Fruit fly (Drosophila melanogaster) whole organism, embryonic: Measurements from ENCODE around the gene Rpn11.
A peak's percentile ranks its signal among the peaks of the same experiment; 100 is the strongest.

Source experiments
- B-H2 ChIP-seq: fragments of 200-800 bp; sonication (Bioruptor generic); optimal IDR thresholded peaks from 2 replicates; lab custom pipeline; 2018; ENCODE audit warnings: missing biosample characterization, mild to moderate bottlenecking, missing genetic modification characterization
- CG10147 ChIP-seq: fragments of 200-800 bp; sonication (Bioruptor generic); optimal IDR thresholded peaks from 2 replicates; lab custom pipeline; 2019; ENCODE audit warnings: missing biosample characterization, mild to moderate bottlenecking, missing genetic modification characterization, moderate library complexity
- CG10267 ChIP-seq: fragments of 200-800 bp; sonication (Bioruptor generic); optimal IDR thresholded peaks from 2 replicates; lab custom pipeline; 2018; ENCODE audit warnings: missing biosample characterization, mild to moderate bottlenecking, missing genetic modification characterization, moderate library complexity
- CG11456 ChIP-seq: fragments of 200-800 bp; sonication (Bioruptor generic); IDR thresholded peaks from 3 replicates; pipeline ENCODE4 v1.3.6; 2022; ENCODE audit warnings: missing biosample characterization, missing genetic modification characterization
- CG11560 ChIP-seq: fragments of 200-800 bp; sonication (Bioruptor generic); IDR thresholded peaks from 3 replicates; pipeline ENCODE4 v1.3.6; 2022; ENCODE audit warnings: missing biosample characterization, missing genetic modification characterization
- CG12391 ChIP-seq: fragments of 200-800 bp; sonication (Bioruptor generic); optimal IDR thresholded peaks from 3 replicates; lab custom pipeline; 2018; ENCODE audit warnings: missing biosample characterization, mild to moderate bottlenecking, missing genetic modification characterization, moderate library complexity
- CG12769 ChIP-seq: fragments of 200-800 bp; sonication (Bioruptor generic); optimal IDR thresholded peaks from 2 replicates; lab custom pipeline; 2019; ENCODE audit warnings: missing biosample characterization, mild to moderate bottlenecking, missing genetic modification characterization, moderate library complexity
- CG13424 ChIP-seq: fragments of 200-800 bp; sonication (Bioruptor generic); optimal IDR thresholded peaks from 2 replicates; lab custom pipeline; 2019; ENCODE audit warnings: missing biosample characterization, mild to moderate bottlenecking, missing genetic modification characterization, moderate library complexity
- CG1602 ChIP-seq: fragments of 200-800 bp; sonication (Bioruptor generic); optimal IDR thresholded peaks from 3 replicates; lab custom pipeline; 2016; ENCODE audit warnings: missing biosample characterization, missing genetic modification characterization
- CG17186 ChIP-seq: fragments of 200-800 bp; sonication (Bioruptor generic); optimal IDR thresholded peaks from 3 replicates; lab custom pipeline; 2017; ENCODE audit warnings: missing biosample characterization, missing genetic modification reagents, missing genetic modification characterization
- CG17359 ChIP-seq: fragments of 200-800 bp; sonication (Bioruptor generic); optimal IDR thresholded peaks from 3 replicates; lab custom pipeline; 2018; ENCODE audit warnings: missing biosample characterization, mild to moderate bottlenecking, missing genetic modification characterization, moderate library complexity
- CG31365 ChIP-seq: fragments of 200-800 bp; sonication (Bioruptor generic); optimal IDR thresholded peaks from 2 replicates; lab custom pipeline; 2018; ENCODE audit warnings: missing biosample characterization, mild to moderate bottlenecking, missing genetic modification characterization
- CG34224 ChIP-seq: fragments of 200-800 bp; sonication (Bioruptor generic); IDR thresholded peaks from 3 replicates; pipeline ENCODE4 v1.3.6; 2022; ENCODE audit warnings: missing biosample characterization, missing genetic modification characterization; ENCODE audit not compliant: partially characterized antibody
- CG4820 ChIP-seq: fragments of 200-800 bp; sonication (Bioruptor generic); optimal IDR thresholded peaks from 3 replicates; lab custom pipeline; 2016; ENCODE audit warnings: missing biosample characterization, missing genetic modification characterization
- CG7963 ChIP-seq: fragments of 200-800 bp; sonication (Bioruptor generic); IDR thresholded peaks from 3 replicates; pipeline ENCODE4 v1.3.6; 2022; ENCODE audit warnings: missing biosample characterization, missing genetic modification characterization; ENCODE audit not compliant: partially characterized antibody
- CG9932 ChIP-seq: fragments of 200-800 bp; sonication (Bioruptor generic); IDR thresholded peaks from 2 replicates; pipeline ENCODE4 v1.3.6; 2022; ENCODE audit warnings: missing biosample characterization, missing genetic modification characterization
- CoRest ChIP-seq: fragments of 200-800 bp; sonication (Bioruptor generic); optimal IDR thresholded peaks from 3 replicates; lab custom pipeline; 2018; ENCODE audit warnings: missing biosample characterization, mild to moderate bottlenecking, missing genetic modification characterization, moderate library complexity
- Dad ChIP-seq: fragments of 200-800 bp; sonication (Bioruptor generic); optimal IDR thresholded peaks from 3 replicates; lab custom pipeline; 2016; ENCODE audit warnings: missing biosample characterization, missing genetic modification characterization
- Dbx ChIP-seq: fragments of 200-800 bp; sonication (Bioruptor generic); IDR thresholded peaks from 3 replicates; pipeline ENCODE4 v1.3.6; 2022; ENCODE audit warnings: missing biosample characterization, missing genetic modification characterization
- Drgx ChIP-seq: fragments of 200-800 bp; sonication (Bioruptor generic); IDR thresholded peaks from 2 replicates; pipeline ENCODE4 v1.3.6; 2022; ENCODE audit warnings: missing biosample characterization, missing genetic modification characterization
- HHEX ChIP-seq: fragments of 200-800 bp; sonication (Bioruptor generic); optimal IDR thresholded peaks from 3 replicates; lab custom pipeline; 2017; ENCODE audit warnings: missing biosample characterization, mild to moderate bottlenecking, missing genetic modification characterization, missing genetic modification reagents
- Hand ChIP-seq: fragments of 200-800 bp; sonication (Bioruptor generic); optimal IDR thresholded peaks from 2 replicates; lab custom pipeline; 2017; ENCODE audit warnings: mild to moderate bottlenecking, missing biosample characterization, missing genetic modification reagents, missing genetic modification characterization
- Hr3 ChIP-seq: fragments of 200-800 bp; sonication (Bioruptor generic); optimal IDR thresholded peaks from 3 replicates; lab custom pipeline; 2016; ENCODE audit warnings: missing biosample characterization, missing genetic modification characterization
- Myb ChIP-seq: fragments of 200-800 bp; sonication (Bioruptor generic); optimal IDR thresholded peaks from 2 replicates; lab custom pipeline; 2016; ENCODE audit warnings: missing biosample characterization, missing genetic modification characterization
- NC2β ChIP-seq: fragments of 200-800 bp; sonication (Bioruptor generic); optimal IDR thresholded peaks from 2 replicates; lab custom pipeline; 2016; ENCODE audit warnings: missing biosample characterization, missing genetic modification characterization
- Sin3A ChIP-seq: fragments of >200 bp; optimal IDR thresholded peaks from 2 replicates; lab custom pipeline; 2018
- bbx ChIP-seq: fragments of 200-800 bp; sonication (Bioruptor generic); IDR thresholded peaks from 2 replicates; pipeline ENCODE4 v1.3.6; 2022; ENCODE audit warnings: missing biosample characterization, missing genetic modification characterization; ENCODE audit not compliant: partially characterized antibody
- ci ChIP-seq: fragments of 200-800 bp; sonication (Bioruptor generic); IDR thresholded peaks from 3 replicates; pipeline ENCODE4 v1.3.6; 2022; ENCODE audit warnings: missing biosample characterization, missing genetic modification characterization
- crol ChIP-seq: fragments of 200-800 bp; sonication (Bioruptor generic); IDR thresholded peaks from 2 replicates; pipeline ENCODE4 v1.3.6; 2022; ENCODE audit warnings: missing biosample characterization, missing genetic modification characterization
- dm ChIP-seq: fragments of 200-800 bp; sonication (Bioruptor generic); optimal IDR thresholded peaks from 3 replicates; lab custom pipeline; 2016; ENCODE audit warnings: missing biosample characterization, missing genetic modification characterization
- dmrt11E ChIP-seq: fragments of 200-800 bp; sonication (Bioruptor generic); optimal IDR thresholded peaks from 3 replicates; lab custom pipeline; 2018; ENCODE audit warnings: missing biosample characterization, mild to moderate bottlenecking, missing genetic modification characterization, moderate library complexity
- ftz-f1 ChIP-seq: fragments of 200-800 bp; sonication (Bioruptor generic); optimal IDR thresholded peaks from 2 replicates; lab custom pipeline; 2016; ENCODE audit warnings: missing biosample characterization, missing genetic modification characterization
- gfzf ChIP-seq: fragments of 200-800 bp; sonication (Bioruptor generic); optimal IDR thresholded peaks from 2 replicates; lab custom pipeline; 2016; ENCODE audit warnings: missing biosample characterization, mild to moderate bottlenecking, missing genetic modification characterization, moderate library complexity
- grau ChIP-seq: fragments of 200-800 bp; optimal IDR thresholded peaks from 3 replicates; lab custom pipeline; 2019; ENCODE audit warnings: missing biosample characterization, mild to moderate bottlenecking, missing genetic modification characterization, moderate library complexity
- hbn ChIP-seq: fragments of 200-800 bp; sonication (Bioruptor generic); IDR thresholded peaks from 2 replicates; pipeline ENCODE4 v1.3.6; 2022; ENCODE audit warnings: missing biosample characterization, missing genetic modification characterization; ENCODE audit not compliant: partially characterized antibody
- jumu ChIP-seq: fragments of 200-800 bp; sonication (Bioruptor generic); optimal IDR thresholded peaks from 3 replicates; lab custom pipeline; 2016; ENCODE audit warnings: missing biosample characterization, missing genetic modification characterization
- lilli ChIP-seq: fragments of 200-800 bp; sonication (Bioruptor generic); optimal IDR thresholded peaks from 3 replicates; lab custom pipeline; 2016; ENCODE audit warnings: missing biosample characterization, missing genetic modification characterization
- mld ChIP-seq: fragments of 200-800 bp; sonication (Bioruptor generic); IDR thresholded peaks from 3 replicates; pipeline ENCODE4 v1.3.6; 2022; ENCODE audit warnings: missing biosample characterization, missing genetic modification characterization; ENCODE audit not compliant: partially characterized antibody
- nom ChIP-seq: fragments of 200-800 bp; sonication (Bioruptor generic); optimal IDR thresholded peaks from 2 replicates; lab custom pipeline; 2017; ENCODE audit warnings: missing biosample characterization, missing genetic modification characterization, mild to moderate bottlenecking, moderate library complexity, missing genetic modification reagents
- pan ChIP-seq, 4 experiments: fragments of >200 bp in 3 of 4; fragments of 200-800 bp in 1 of 4; sonication (Bioruptor generic) in 1 of 4; optimal IDR thresholded peaks in 3 of 4; IDR thresholded peaks in 1 of 4; 2 replicates each; pipeline versions ENCODE4 v1.3.6 to Lab custom; 2017 to 2022; ENCODE audit warnings: missing biosample characterization in 2 of 4, missing genetic modification characterization in 2 of 4, mixed read lengths in 1 of 4
- pho ChIP-seq: fragments of 200-800 bp; sonication (Bioruptor generic); optimal IDR thresholded peaks from 2 replicates; lab custom pipeline; 2016; ENCODE audit warnings: missing biosample characterization, missing genetic modification characterization
- repo ChIP-seq: fragments of 200-800 bp; sonication (Bioruptor generic); optimal IDR thresholded peaks from 2 replicates; lab custom pipeline; 2016; ENCODE audit warnings: missing biosample characterization, missing genetic modification characterization
- sens ChIP-seq: fragments of 200-800 bp; sonication (Bioruptor generic); peaks from one replicate; lab custom pipeline; 2016; ENCODE audit warnings: missing biosample characterization, missing genetic modification characterization
- shn ChIP-seq: fragments of 200-800 bp; sonication (Bioruptor generic); optimal IDR thresholded peaks from 3 replicates; lab custom pipeline; 2016; ENCODE audit warnings: missing biosample characterization, missing genetic modification characterization
- sna ChIP-seq: fragments of 200-800 bp; sonication (Bioruptor generic); IDR thresholded peaks from 2 replicates; pipeline ENCODE4 v1.3.6; 2022; ENCODE audit warnings: missing biosample characterization, missing genetic modification characterization; ENCODE audit not compliant: partially characterized antibody
- sug ChIP-seq: fragments of 200-800 bp; optimal IDR thresholded peaks from 2 replicates; lab custom pipeline; 2019; ENCODE audit warnings: missing biosample characterization, mild to moderate bottlenecking, missing genetic modification characterization, moderate library complexity
- tna ChIP-seq: fragments of 200-800 bp; sonication (Bioruptor generic); IDR thresholded peaks from 2 replicates; pipeline ENCODE4 v1.3.6; 2022; ENCODE audit warnings: missing biosample characterization, missing genetic modification characterization; ENCODE audit not compliant: partially characterized antibody
- trem ChIP-seq: fragments of 200-800 bp; optimal IDR thresholded peaks from 3 replicates; lab custom pipeline; 2019; ENCODE audit warnings: missing biosample characterization, mild to moderate bottlenecking, missing genetic modification characterization, moderate library complexity
- vvl ChIP-seq: fragments of 200-800 bp; sonication (Bioruptor generic); IDR thresholded peaks from 2 replicates; pipeline ENCODE4 v1.3.6; 2022; ENCODE audit warnings: missing biosample characterization, missing genetic modification characterization

Gene Rpn11

DNA sequence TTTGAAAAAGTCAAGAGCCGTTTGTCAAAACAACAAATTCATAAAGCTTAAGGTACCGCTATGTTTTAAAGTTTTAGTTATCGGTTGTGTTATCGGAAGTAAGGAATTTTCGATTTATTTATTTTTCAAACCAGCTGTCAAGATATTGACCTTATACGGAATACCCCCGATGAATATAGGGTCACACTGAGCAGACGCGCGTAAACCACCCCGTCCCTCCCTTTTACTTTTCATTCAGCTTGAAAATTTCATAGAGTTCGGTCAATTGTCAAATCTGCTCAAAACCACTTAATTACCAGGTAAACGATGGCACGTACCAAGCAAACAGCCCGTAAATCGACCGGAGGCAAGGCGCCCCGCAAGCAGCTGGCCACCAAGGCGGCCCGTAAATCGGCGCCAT lies 4.6 kb downstream of the Rpn11 start, which contains the start of the genes CG14036 and His3.3A (continued):
- TF ChIP-seq pan (optimal IDR thresholded peaks at IDR 0.05; lab: Kevin White, UChicago) (no peak), pan (GFP tag; optimal IDR thresholded peaks at IDR 0.05 in 1 of 2, IDR thresholded peaks at IDR 0.05 in 1 of 2) (peak in 1 of 2 experiments; percentile 36), crol (GFP tag; lab: Robert Waterston, UW) (peak; percentile 98), Hr3 (no peak), repo (GFP tag; lab: Kevin White, UChicago) (no peak), tna (peak; percentile 59; the same call in 1 of the 2 replicates), CG7963 (0 out of 3 replicates have a peak, but pooled peaks have one; percentile 20), CG9932 (GFP tag; lab: Robert Waterston, UW) (peak; percentile 35; the same call in 1 of the 2 replicates), CG10147 (GFP tag; lab: Kevin White, UChicago) (no peak), CG11456 (GFP tag; lab: Robert Waterston, UW) (no peak), ftz-f1 (peak; percentile 30), grau (tag; lab: Kevin White, UChicago) (peak; percentile 15), CG13424 (tag; lab: Kevin White, UChicago) (peak; percentile 43), hbn (GFP tag; lab: Robert Waterston, UW) (peak; percentile 58), bbx (GFP tag; lab: Robert Waterston, UW) (peak; percentile 60), ci (GFP tag; lab: Robert Waterston, UW) (peak; percentile 58; the same call in 1 of the 3 replicates), CG10267 (peak; percentile 67), vvl (GFP tag; lab: Robert Waterston, UW) (0 out of 2 replicates have a peak, but pooled peaks have one; percentile 47), Myb (GFP tag; lab: Kevin White, UChicago) (peak; percentile 75), CG31365 (tag; lab: Kevin White, UChicago) (no peak), CG34224 (peak; percentile 80), CG4820 (peak; percentile 90), mld (GFP tag; lab: Robert Waterston, UW) (0 out of 3 replicates have a peak, but pooled peaks have one; percentile 41), sug (tag; lab: Kevin White, UChicago) (peak; percentile 43), pho (GFP tag; lab: Kevin White, UChicago) (peak; percentile 21), lilli (peak; percentile 38), trem (peak; percentile 75), sens (GFP tag; lab: Kevin White, UChicago) (peak; percentile 83), CG17359 (tag; lab: Kevin White, UChicago) (no peak), CG11560 (tag; lab: Robert Waterston, UW) (peak; percentile 94), NC2β (GFP tag; lab: Kevin White, UChicago) (peak; percentile 4), Dbx (GFP tag; lab: Robert Waterston, UW) (0 out of 3 replicates have a peak, but pooled peaks have one; percentile 18), HHEX (GFP tag; lab: Kevin White, UChicago) (peak; percentile 24), shn (GFP tag; lab: Kevin White, UChicago) (peak; percentile 21), Sin3A (lab: Kevin White, UChicago) (peak; percentile 46), gfzf (GFP tag; lab: Kevin White, UChicago) (peak; percentile 73), CG17186 (GFP tag; lab: Kevin White, UChicago) (peak; percentile 56), CG12769 (tag; lab: Kevin White, UChicago) (peak; percentile 20), CG1602 (GFP tag; lab: Kevin White, UChicago) (no peak), Dad (GFP tag; lab: Kevin White, UChicago) (peak; percentile 41), nom (GFP tag; lab: Kevin White, UChicago) (peak; percentile 29), CoRest (tag; lab: Kevin White, UChicago) (peak; percentile 30), B-H2 (GFP tag; lab: Kevin White, UChicago) (peak; percentile 30), dmrt11E (tag; lab: Kevin White, UChicago) (peak; percentile 11), Hand (GFP tag; lab: Kevin White, UChicago) (no peak), Drgx (no peak), dm (GFP tag; lab: Kevin White, UChicago) (peak; percentile 29), CG12391 (tag; lab: Kevin White, UChicago) (peak; percentile 42), jumu (GFP tag; lab: Kevin White, UChicago) (peak; percentile 24), sna (GFP tag; lab: Robert Waterston, UW) (peak; percentile 66)
